Worm (Caenorhabditis elegans) whole organism, young adult: ENCODE data around the gene srw-118.
"Not testable (repeated sequence)": the region's sequence is repeated elsewhere in the genome, so short reads cannot be mapped to it uniquely, and the experiment has no call there.

Source experiments
- B0019.2 ChIP-seq: fragments of 200-800 bp; sonication (Bioruptor generic); conservative IDR thresholded peaks from 2 replicates; pipeline ENCODE4 v1.3.6; 2022; ENCODE audit warnings: missing genetic modification reagents, missing genetic modification characterization, missing compliant biosample characterization
- C06A6.2 ChIP-seq: fragments of 200-800 bp; sonication (Bioruptor generic); conservative IDR thresholded peaks from 2 replicates; pipeline ENCODE4 v1.3.6; 2022; ENCODE audit warnings: missing genetic modification characterization, missing compliant biosample characterization
- F22D6.2 ChIP-seq: sonication (generic microtip); optimal IDR thresholded peaks from 2 replicates; lab custom pipeline; 2016; ENCODE audit warnings: mild to moderate bottlenecking, missing genetic modification characterization, missing compliant biosample characterization
- F33H1.4 ChIP-seq: fragments of 200-800 bp; sonication (Bioruptor generic); IDR thresholded peaks from 2 replicates; pipeline ENCODE4 v1.3.6; 2022; ENCODE audit warnings: missing genetic modification reagents, missing genetic modification characterization, missing compliant biosample characterization
- K12H6.12 ChIP-seq: fragments of 200-800 bp; sonication (Bioruptor generic); optimal IDR thresholded peaks from 2 replicates; lab custom pipeline; 2018; ENCODE audit warnings: mild to moderate bottlenecking, missing genetic modification characterization, missing compliant biosample characterization
- Y56A3A.18 ChIP-seq: fragments of 200-800 bp; sonication (Bioruptor generic); IDR thresholded peaks from 2 replicates; pipeline ENCODE4 v1.3.6; 2022; ENCODE audit warnings: missing genetic modification reagents, missing genetic modification characterization, missing compliant biosample characterization
- Y67H2A.10 ChIP-seq: fragments of 200-800 bp; sonication (Bioruptor generic); conservative IDR thresholded peaks from 2 replicates; pipeline ENCODE4 v1.3.6; 2022; ENCODE audit warnings: missing genetic modification reagents, missing genetic modification characterization, missing compliant biosample characterization
- atf-7 ChIP-seq: sonication (generic microtip); optimal IDR thresholded peaks from 2 replicates; lab custom pipeline; 2017; ENCODE audit warnings: mild to moderate bottlenecking, missing genetic modification characterization, missing compliant biosample characterization
- attf-3 ChIP-seq: fragments of 200-800 bp; sonication (Bioruptor generic); conservative IDR thresholded peaks from 2 replicates; pipeline ENCODE4 v1.3.6; 2022; ENCODE audit warnings: missing genetic modification reagents, missing genetic modification characterization, missing compliant biosample characterization
- attf-5 ChIP-seq: fragments of 200-800 bp; sonication (Bioruptor generic); optimal IDR thresholded peaks from 2 replicates; lab custom pipeline; 2018; ENCODE audit warnings: mild to moderate bottlenecking, missing genetic modification characterization, missing compliant biosample characterization
- bed-2 ChIP-seq: fragments of 200-800 bp; sonication (Bioruptor generic); IDR thresholded peaks from 2 replicates; pipeline ENCODE4 v1.3.6; 2022; ENCODE audit warnings: missing genetic modification reagents, missing genetic modification characterization, missing compliant biosample characterization
- ccch-3 ChIP-seq: fragments of 200-800 bp; sonication (Bioruptor generic); optimal IDR thresholded peaks from 2 replicates; lab custom pipeline; 2018; ENCODE audit warnings: mild to moderate bottlenecking, missing genetic modification characterization, missing compliant biosample characterization
- egl-18 ChIP-seq: fragments of 200-800 bp; sonication (Bioruptor generic); IDR thresholded peaks from 2 replicates; pipeline ENCODE4 v1.3.6; 2022; ENCODE audit warnings: missing genetic modification reagents, missing genetic modification characterization, missing compliant biosample characterization
- egl-44 ChIP-seq: fragments of 200-800 bp; sonication (Bioruptor generic); IDR thresholded peaks from 2 replicates; pipeline ENCODE4 v1.3.6; 2022; ENCODE audit warnings: missing genetic modification reagents, missing genetic modification characterization, missing compliant biosample characterization
- egrh-3 ChIP-seq: fragments of 200-800 bp; sonication (Bioruptor generic); IDR thresholded peaks from 2 replicates; pipeline ENCODE4 v1.3.6; 2022; ENCODE audit warnings: missing genetic modification reagents, missing genetic modification characterization, missing compliant biosample characterization
- hlh-12 ChIP-seq: sonication (generic microtip); optimal IDR thresholded peaks from 2 replicates; lab custom pipeline; 2016; ENCODE audit warnings: missing genetic modification characterization, missing compliant biosample characterization
- hmg-1.2 ChIP-seq: fragments of 200-800 bp; sonication (Bioruptor generic); IDR thresholded peaks from 2 replicates; pipeline ENCODE4 v1.3.6; 2022; ENCODE audit warnings: missing genetic modification reagents, missing genetic modification characterization, missing compliant biosample characterization
- let-607 ChIP-seq, 2 experiments: fragments of 200-800 bp in 1 of 2; sonication (Bioruptor generic) in 1 of 2; sonication (generic microtip) in 1 of 2; optimal IDR thresholded peaks; 2 replicates each; lab custom pipeline; 2016 to 2018; ENCODE audit warnings: mild to moderate bottlenecking in 2 of 2, missing compliant biosample characterization in 2 of 2, missing genetic modification characterization in 2 of 2, moderate library complexity in 2 of 2, missing genotype in 1 of 2
- lin-35 ChIP-seq, 3 experiments: fragments of 150-350 bp in 2 of 3; sonication (generic microtip) in 1 of 3; optimal IDR thresholded peaks; 2 replicates each; lab custom pipeline; 2014 to 2018; ENCODE audit warnings: missing biosample characterization in 3 of 3, missing genetic modification characterization in 3 of 3, missing genetic modification reagents in 3 of 3
- lir-1 ChIP-seq: fragments of 200-800 bp; sonication (Bioruptor generic); conservative IDR thresholded peaks from 2 replicates; pipeline ENCODE4 v1.3.6; 2022; ENCODE audit warnings: missing genetic modification reagents, missing genetic modification characterization, missing compliant biosample characterization
- madf-6 ChIP-seq: fragments of 200-800 bp; sonication (Bioruptor generic); IDR thresholded peaks from 2 replicates; pipeline ENCODE4 v1.3.6; 2022; ENCODE audit warnings: missing genetic modification reagents, missing genetic modification characterization, missing compliant biosample characterization
- mcd-1 ChIP-seq: fragments of 200-800 bp; sonication (Bioruptor generic); IDR thresholded peaks from 2 replicates; pipeline ENCODE4 v1.3.6; 2022; ENCODE audit warnings: missing genetic modification reagents, missing genetic modification characterization, missing compliant biosample characterization
- mel-28 ChIP-seq: sonication (generic microtip); optimal IDR thresholded peaks from 2 replicates; lab custom pipeline; 2016; ENCODE audit warnings: borderline replicate concordance, mild to moderate bottlenecking, missing genetic modification characterization, missing compliant biosample characterization
- nfya-2 ChIP-seq: fragments of 200-800 bp; sonication (Bioruptor generic); IDR thresholded peaks from 2 replicates; pipeline ENCODE4 v1.3.6; 2022; ENCODE audit warnings: missing genetic modification reagents, missing genetic modification characterization, missing compliant biosample characterization
- nhr-80 ChIP-seq: sonication (generic microtip); optimal IDR thresholded peaks from 2 replicates; lab custom pipeline; 2016; ENCODE audit warnings: missing genetic modification characterization, missing compliant biosample characterization
- pbrm-1 ChIP-seq: fragments of 200-800 bp; sonication (Bioruptor generic); IDR thresholded peaks from 2 replicates; pipeline ENCODE4 v1.3.6; 2022; ENCODE audit warnings: missing genetic modification reagents, missing genetic modification characterization, missing compliant biosample characterization
- somi-1 ChIP-seq: fragments of 200-800 bp; sonication (Bioruptor generic); optimal IDR thresholded peaks from 2 replicates; lab custom pipeline; 2018; ENCODE audit warnings: mild to moderate bottlenecking, missing genetic modification characterization, missing compliant biosample characterization
- sptf-2 ChIP-seq: fragments of 200-800 bp; sonication (Bioruptor generic); optimal IDR thresholded peaks from 2 replicates; lab custom pipeline; 2018; ENCODE audit warnings: mild to moderate bottlenecking, missing genetic modification characterization, missing compliant biosample characterization
- tbp1 ChIP-seq: fragments of 200-800 bp; sonication (Bioruptor generic); optimal IDR thresholded peaks from 2 replicates; lab custom pipeline; 2018; ENCODE audit warnings: mild to moderate bottlenecking, missing genetic modification characterization, missing compliant biosample characterization
- tbx-9 ChIP-seq: sonication (generic microtip); optimal IDR thresholded peaks from 2 replicates; lab custom pipeline; 2016; ENCODE audit warnings: borderline replicate concordance, missing genetic modification characterization, inconsistent platforms, missing compliant biosample characterization
- unc-62 ChIP-seq: fragments of 150-350 bp; optimal IDR thresholded peaks from 2 replicates; lab custom pipeline; 2014; ENCODE audit warnings: missing biosample characterization, missing genetic modification reagents, missing genetic modification characterization
- zfh-2 ChIP-seq: fragments of 200-800 bp; sonication (Bioruptor generic); conservative IDR thresholded peaks from 2 replicates; pipeline ENCODE4 v1.3.6; 2022; ENCODE audit warnings: missing genetic modification reagents, missing genetic modification characterization, missing compliant biosample characterization
- zim-3 ChIP-seq: sonication (generic microtip); optimal IDR thresholded peaks from 2 replicates; lab custom pipeline; 2017; ENCODE audit warnings: mild to moderate bottlenecking, missing genetic modification characterization, moderate library complexity, missing compliant biosample characterization
- ztf-22 ChIP-seq: fragments of 200-800 bp; sonication (Bioruptor generic); optimal IDR thresholded peaks from 2 replicates; lab custom pipeline; 2018; ENCODE audit warnings: mild to moderate bottlenecking, missing genetic modification characterization, moderate library complexity, missing compliant biosample characterization

Gene srw-118

DNA sequence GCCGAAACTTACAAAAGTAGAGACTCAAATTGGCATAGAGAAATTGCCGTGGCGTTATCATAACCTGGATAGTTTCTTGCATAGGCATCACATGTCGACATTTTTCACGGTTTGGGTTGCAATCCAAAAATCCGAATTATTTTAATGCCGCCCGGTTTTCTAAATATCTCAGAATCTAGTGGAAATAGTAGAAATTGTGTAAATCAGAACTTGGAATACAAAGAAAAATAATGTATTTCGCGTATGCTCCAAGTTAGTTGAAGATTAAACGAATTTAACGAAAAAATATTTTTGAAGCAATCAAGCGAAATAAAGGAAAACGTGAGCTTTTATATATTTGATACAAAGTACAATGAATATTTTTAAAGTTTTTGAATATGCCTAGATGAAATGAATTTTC, 19.0 kb downstream of the srw-118 start, which contains the start of gene srw-144:
TSS of gene srw-144 (minus strand) at position 101 of the 400 bp plus-strand sequence.
- no peak for TF ChIP-seq B0019.2 (GFP tag; lab: Robert Waterston, UW)
- TF ChIP-seq K12H6.12 = no peak
- no peak for TF ChIP-seq F22D6.2 (tag; lab: Kevin White, UChicago)
- TF ChIP-seq nfya-2 (GFP tag; lab: Robert Waterston, UW) = no peak
- no peak for TF ChIP-seq egl-44 (GFP tag; lab: Robert Waterston, UW)
- no peak for TF ChIP-seq zim-3 (tag; lab: Kevin White, UChicago)
- no peak for TF ChIP-seq mcd-1 (GFP tag; lab: Robert Waterston, UW)
- TF ChIP-seq egrh-3 (GFP tag; lab: Robert Waterston, UW) = no peak
- no peak for TF ChIP-seq Y67H2A.10 (GFP tag; lab: Robert Waterston, UW)
- no peak for TF ChIP-seq tbx-9 (tag; lab: Kevin White, UChicago)
- TF ChIP-seq hmg-1.2 (GFP tag; lab: Robert Waterston, UW) = no peak
- TF ChIP-seq Y56A3A.18 (GFP tag; lab: Robert Waterston, UW) = no peak
- TF ChIP-seq, all 124 proteins: peak for 0

DNA sequence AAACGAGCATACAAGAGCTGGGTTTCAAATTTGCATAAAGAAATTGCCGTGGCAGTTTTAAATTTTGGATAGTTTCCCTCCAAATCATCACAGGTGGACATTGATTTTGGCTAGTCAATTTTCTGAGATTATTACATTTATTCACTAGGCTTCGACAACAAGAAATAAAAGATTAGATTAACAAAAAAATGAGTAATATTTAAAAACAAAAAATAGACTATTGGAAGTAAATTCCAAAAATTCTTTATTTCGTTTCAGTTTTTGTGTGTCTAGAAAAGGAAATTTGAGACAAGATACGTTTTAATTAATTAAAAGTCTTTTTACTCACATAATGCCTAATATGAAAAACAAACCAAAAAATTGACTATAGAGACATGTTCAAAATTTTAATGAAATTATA, 21.7 kb downstream of the srw-118 start, which contains the start of gene srw-142:
TSS of gene srw-142 (minus strand) at position 101 of the 400 bp plus-strand sequence.
- TF ChIP-seq bed-2 (GFP tag; lab: Robert Waterston, UW) (no peak), let-607 (tag; optimal IDR thresholded peaks at IDR 0.05; lab: Kevin White, UChicago) (no peak), attf-3 (GFP tag; lab: Robert Waterston, UW) (no peak), ztf-22 (GFP tag; lab: Kevin White, UChicago) (no peak), hlh-12 (no peak), mel-28 (tag; lab: Kevin White, UChicago) (no peak), ccch-3 (GFP tag; lab: Kevin White, UChicago) (no peak), nhr-80 (no peak), pbrm-1 (GFP tag; lab: Robert Waterston, UW) (no peak), tbp1 (GFP tag; lab: Kevin White, UChicago) (no peak)

DNA sequence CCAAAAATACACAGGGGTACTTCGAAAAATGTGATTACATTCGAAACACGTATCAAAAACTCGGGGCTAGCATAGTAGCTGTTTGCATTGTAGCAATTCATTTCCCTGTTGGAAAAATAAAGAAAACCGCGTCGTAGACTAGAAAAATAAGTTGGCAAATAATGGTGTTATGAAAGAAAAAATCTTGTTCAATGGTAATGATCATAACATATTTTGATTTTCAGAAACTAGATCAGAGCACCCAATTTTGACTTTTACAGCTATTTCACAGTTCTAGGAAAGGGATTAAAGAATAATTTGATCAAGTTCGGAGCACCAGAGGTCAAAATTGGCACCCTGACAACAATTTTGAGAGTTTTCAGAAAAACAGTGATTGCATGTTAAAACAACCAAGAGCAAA, 24.5 kb downstream of the srw-118 start, which contains the start of gene srh-248:
TSS of gene srh-248 (minus strand) at position 101 of the 400 bp plus-strand sequence.
- not testable (repeated sequence) for TF ChIP-seq sptf-2; F33H1.4 (GFP tag; lab: Robert Waterston, UW); K12H6.12

DNA sequence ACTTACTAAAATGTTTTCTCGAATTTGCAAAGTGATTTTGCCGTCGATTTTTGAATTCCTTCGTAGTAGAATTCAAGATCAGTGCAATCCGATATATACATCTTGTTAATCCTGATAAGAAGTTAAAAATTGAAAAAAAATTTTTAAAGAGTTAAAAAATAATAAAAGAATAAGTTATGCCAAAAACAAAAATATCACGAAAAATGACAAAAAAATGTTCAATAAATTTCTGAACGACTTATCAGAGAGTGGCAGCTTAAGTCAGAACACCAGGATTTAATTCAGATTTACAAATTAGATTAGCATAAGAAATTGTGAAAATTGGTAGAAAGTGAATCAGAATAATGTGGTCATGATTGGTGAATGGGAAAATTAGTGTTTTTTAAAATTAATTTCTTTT, 27.8 kb downstream of the srw-118 start, which contains the start of gene srw-122:
TSS of gene srw-122 (minus strand) at position 101 of the 400 bp plus-strand sequence.
- not testable (repeated sequence) for TF ChIP-seq unc-62; egl-18; zfh-2 (GFP tag; lab: Robert Waterston, UW)

DNA sequence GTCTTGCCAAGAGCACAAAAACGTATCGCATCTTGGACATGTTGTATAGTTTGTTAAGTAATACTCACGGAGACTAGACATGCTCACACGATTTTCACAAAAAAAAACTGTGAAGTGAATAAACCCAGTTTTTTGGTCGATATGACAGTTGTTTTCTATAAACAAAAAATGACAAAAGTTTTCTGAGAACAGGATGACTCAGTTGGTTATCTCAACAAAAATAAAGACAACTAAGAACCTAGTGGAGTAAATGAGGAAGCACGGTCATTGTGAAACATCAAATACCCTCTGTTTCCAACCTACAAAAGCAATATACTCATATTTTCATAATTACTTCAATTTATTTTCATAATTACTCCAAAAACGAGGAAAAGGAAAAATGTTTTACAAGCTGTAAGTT, 34.3 kb downstream of the srw-118 start, which contains the start of gene srh-87:
TSS of gene srh-87 (minus strand) at position 101 of the 400 bp plus-strand sequence.
- no peak for TF ChIP-seq lin-35 (GFP tag; optimal IDR thresholded peaks at IDR 0.05; lab: Kevin White, UChicago)
- TF ChIP-seq C06A6.2 (GFP tag; lab: Robert Waterston, UW) = no peak
- TF ChIP-seq somi-1 (GFP tag; lab: Kevin White, UChicago) = no peak
- TF ChIP-seq madf-6 = no peak
- TF ChIP-seq attf-5 = no peak
- TF ChIP-seq atf-7 (tag; lab: Kevin White, UChicago) = no peak
- no peak for TF ChIP-seq lir-1 (GFP tag; lab: Robert Waterston, UW)
